Worm (Caenorhabditis elegans) whole organism, L3 larva: ENCODE results near the gene gcn-1.

ENCODE experiments used
- ZK546.5 ChIP-seq: sonication (generic microtip); optimal IDR thresholded peaks from 2 replicates; lab custom pipeline; 2017; ENCODE audit warnings: missing biosample characterization, missing genetic modification characterization
- aly-2 ChIP-seq: fragments of 150-350 bp; optimal IDR thresholded peaks from 2 replicates; lab custom pipeline; 2014; ENCODE audit warnings: missing biosample characterization, missing genetic modification characterization
- ceh-16 ChIP-seq: sonication (generic microtip); optimal IDR thresholded peaks from 2 replicates; lab custom pipeline; 2017; ENCODE audit warnings: missing biosample characterization, missing genetic modification characterization
- ceh-28 ChIP-seq: fragments of 150-350 bp; optimal IDR thresholded peaks from 2 replicates; lab custom pipeline; 2014; ENCODE audit warnings: missing biosample characterization, missing genetic modification reagents, missing genetic modification characterization
- ceh-82 ChIP-seq: fragments of 150-350 bp; optimal IDR thresholded peaks from 2 replicates; lab custom pipeline; 2014; ENCODE audit warnings: missing biosample characterization, missing genetic modification characterization
- daf-12 ChIP-seq: fragments of 150-350 bp; optimal IDR thresholded peaks from 2 replicates; lab custom pipeline; 2014; ENCODE audit warnings: missing biosample characterization, missing genetic modification reagents, missing genetic modification characterization
- elt-1 ChIP-seq: fragments of 150-350 bp; optimal IDR thresholded peaks from 2 replicates; lab custom pipeline; 2014; ENCODE audit warnings: missing biosample characterization, missing genetic modification characterization
- elt-2 ChIP-seq: sonication (generic microtip); optimal IDR thresholded peaks from 2 replicates; lab custom pipeline; 2016; ENCODE audit warnings: missing genetic modification reagents, mild to moderate bottlenecking, missing genetic modification characterization, missing compliant biosample characterization
- elt-3 ChIP-seq, 3 experiments: fragments of 150-350 bp in 1 of 3; sonication (generic microtip) in 2 of 3; optimal IDR thresholded peaks; 2 replicates in 2 of 3; 4 replicates in 1 of 3; lab custom pipeline; 2014 to 2017; ENCODE audit warnings: missing biosample characterization in 3 of 3, missing genetic modification characterization in 3 of 3
- eor-1 ChIP-seq, 2 experiments: fragments of 150-350 bp; optimal IDR thresholded peaks; 2 replicates each; lab custom pipeline; 2014 to 2018; ENCODE audit warnings: missing biosample characterization in 2 of 2, missing genetic modification characterization in 2 of 2
- fkh-10 ChIP-seq: sonication (generic microtip); optimal IDR thresholded peaks from 2 replicates; lab custom pipeline; 2017; ENCODE audit warnings: missing biosample characterization, missing genetic modification reagents, missing genetic modification characterization
- fkh-2 ChIP-seq: fragments of 150-350 bp; optimal IDR thresholded peaks from 2 replicates; lab custom pipeline; 2014; ENCODE audit warnings: missing biosample characterization, missing genetic modification reagents, missing genetic modification characterization
- hmg-11 ChIP-seq: sonication (generic microtip); optimal IDR thresholded peaks from 2 replicates; lab custom pipeline; 2016; ENCODE audit warnings: missing genetic modification characterization, missing compliant biosample characterization
- jun-1 ChIP-seq: fragments of 150-350 bp; optimal IDR thresholded peaks from 2 replicates; lab custom pipeline; 2014; ENCODE audit warnings: missing biosample characterization, missing genetic modification reagents, missing genetic modification characterization
- lsy-12 ChIP-seq: sonication (generic microtip); optimal IDR thresholded peaks from 2 replicates; lab custom pipeline; 2016; ENCODE audit warnings: mild to moderate bottlenecking, missing genetic modification characterization, missing compliant biosample characterization
- mml-1 ChIP-seq: fragments of 150-350 bp; sonication (generic microtip); optimal IDR thresholded peaks from 3 replicates; lab custom pipeline; 2014; ENCODE audit warnings: missing biosample characterization, missing genetic modification characterization
- nfya-1 ChIP-seq: sonication (generic microtip); optimal IDR thresholded peaks from 2 replicates; lab custom pipeline; 2017; ENCODE audit warnings: missing genetic modification characterization, mild to moderate bottlenecking, missing compliant biosample characterization, antibody characterized with exemption, moderate library complexity; ENCODE audit not compliant: insufficient read depth
- nhr-11 ChIP-seq: fragments of 150-350 bp; optimal IDR thresholded peaks from 2 replicates; lab custom pipeline; 2014; ENCODE audit warnings: missing biosample characterization, missing genetic modification characterization
- nhr-12 ChIP-seq: fragments of 150-350 bp; optimal IDR thresholded peaks from 2 replicates; lab custom pipeline; 2014; ENCODE audit warnings: missing biosample characterization, missing genetic modification characterization
- nhr-23 ChIP-seq: fragments of 150-350 bp; optimal IDR thresholded peaks from 2 replicates; lab custom pipeline; 2014; ENCODE audit warnings: missing biosample characterization, missing genetic modification reagents, missing genetic modification characterization
- nhr-237 ChIP-seq: fragments of 150-350 bp; optimal IDR thresholded peaks from 2 replicates; lab custom pipeline; 2014; ENCODE audit warnings: missing biosample characterization, missing genetic modification characterization
- nhr-25 ChIP-seq: sonication (generic microtip); optimal IDR thresholded peaks from 2 replicates; lab custom pipeline; 2017; ENCODE audit warnings: missing biosample characterization, missing genetic modification characterization
- nhr-28 ChIP-seq: fragments of 150-350 bp; optimal IDR thresholded peaks from 2 replicates; lab custom pipeline; 2014; ENCODE audit warnings: missing biosample characterization, missing genetic modification characterization
- nhr-67 ChIP-seq: fragments of 150-350 bp; optimal IDR thresholded peaks from 2 replicates; lab custom pipeline; 2014; ENCODE audit warnings: missing biosample characterization, missing genetic modification characterization
- nhr-76 ChIP-seq: fragments of 150-350 bp; sonication (generic microtip); optimal IDR thresholded peaks from 5 replicates; lab custom pipeline; 2014; ENCODE audit warnings: missing biosample characterization, missing genetic modification characterization
- pha-4 ChIP-seq: fragments of 150-350 bp; optimal IDR thresholded peaks from 2 replicates; lab custom pipeline; 2014; ENCODE audit warnings: missing biosample characterization, missing genetic modification reagents, missing genetic modification characterization
- pqm-1 ChIP-seq: fragments of 150-350 bp; optimal IDR thresholded peaks from 2 replicates; lab custom pipeline; 2017; ENCODE audit warnings: missing biosample characterization, missing genetic modification characterization, inconsistent platforms
- snpc-4 ChIP-seq: fragments of 150-350 bp; optimal IDR thresholded peaks from 2 replicates; lab custom pipeline; 2014; ENCODE audit warnings: missing biosample characterization, missing genetic modification characterization
- tbx-2 ChIP-seq: sonication (generic microtip); optimal IDR thresholded peaks from 2 replicates; lab custom pipeline; 2016; ENCODE audit warnings: mild to moderate bottlenecking, missing genetic modification characterization, missing compliant biosample characterization
- unc-62 ChIP-seq: fragments of 150-350 bp; sonication (generic microtip); optimal IDR thresholded peaks from 4 replicates; lab custom pipeline; 2014; ENCODE audit warnings: missing biosample characterization, missing genetic modification reagents, missing genetic modification characterization
- ztf-4 ChIP-seq: fragments of 150-350 bp; optimal IDR thresholded peaks from 2 replicates; lab custom pipeline; 2014; ENCODE audit warnings: missing biosample characterization, missing genetic modification characterization

gcn-1 gene

ce11 chrIII:2232360-2232759 is 80.6 kb downstream of the gcn-1 start, which contains the start of gene fbxa-47:
Gene fbxa-47 (minus strand): TSS chrIII:2232460.
- no peak for TF ChIP-seq nhr-12 (tag; lab: Kevin White, UChicago)
- no peak for TF ChIP-seq daf-12 (tag; lab: Kevin White, UChicago)
- no peak for TF ChIP-seq elt-1 (tag; lab: Kevin White, UChicago)
- no peak for TF ChIP-seq ceh-82 (tag; lab: Kevin White, UChicago)
- TF ChIP-seq ZK546.5 (tag; lab: Kevin White, UChicago): no peak
- TF ChIP-seq nhr-25 (tag; lab: Kevin White, UChicago): no peak
- no peak for TF ChIP-seq nhr-11 (tag; lab: Kevin White, UChicago)
- no peak for TF ChIP-seq ceh-16
- no peak for TF ChIP-seq nhr-67 (tag; lab: Kevin White, UChicago)

- peak; percentile 61 for TF ChIP-seq pha-4 (tag; lab: Kevin White, UChicago)
- TF ChIP-seq nhr-28 (tag; lab: Kevin White, UChicago): no peak
These were observed 81.7 kb downstream of the gcn-1 start for ce11 chrIII:2233399-2233798.

ce11 chrIII:2234192-2234934 is 82.6 kb downstream of the gcn-1 start, which contains the start of gene C39B5.2:
Gene C39B5.2 (plus strand): TSS chrIII:2234884.
- TF ChIP-seq mml-1 (tag; lab: Kevin White, UChicago): no peak
- no peak for TF ChIP-seq nhr-67 (tag; lab: Kevin White, UChicago)

DNA sequence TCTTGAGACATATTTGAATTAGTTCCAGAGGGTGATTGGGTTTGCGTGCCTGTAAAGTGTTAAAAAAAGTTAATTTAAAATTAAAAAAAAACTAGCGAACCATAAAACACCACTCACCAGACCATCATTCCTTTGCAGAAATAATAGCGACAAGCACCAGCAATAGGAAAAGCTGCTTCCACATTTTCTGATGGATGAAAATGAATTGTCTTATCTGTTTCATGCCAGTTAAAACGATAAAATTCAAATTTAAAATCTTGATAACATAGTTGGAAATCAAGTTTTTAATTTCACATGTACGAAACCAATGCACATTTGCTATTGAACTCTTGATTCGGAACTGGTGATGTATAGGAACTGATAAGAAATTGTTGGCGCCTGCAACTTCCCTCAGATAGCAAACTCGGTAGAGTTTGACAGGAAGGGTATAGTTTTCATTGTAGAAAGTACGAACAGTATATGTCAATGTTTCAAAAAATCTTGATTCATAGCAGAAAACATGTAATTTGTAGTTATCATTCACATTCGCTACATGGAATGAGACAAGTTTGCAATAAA is 87.9 kb downstream of the gcn-1 start, which contains the start of gene C39B5.10:
Gene C39B5.10, minus strand, starts transcription at position 51 of the 558 bp plus-strand sequence.
- TF ChIP-seq nfya-1 (tag; lab: Kevin White, UChicago) (no peak), jun-1 (tag; lab: Kevin White, UChicago) (peak; percentile 35), snpc-4 (tag; lab: Kevin White, UChicago) (no peak), nhr-11 (tag; lab: Kevin White, UChicago) (no peak), nhr-12 (tag; lab: Kevin White, UChicago) (no peak), elt-2 (tag; lab: Kevin White, UChicago) (peak; percentile 93), tbx-2 (tag; lab: Kevin White, UChicago) (no peak), ceh-28 (tag; lab: Kevin White, UChicago) (no peak), pqm-1 (peak; percentile 79), elt-3 (tag; optimal IDR thresholded peaks at IDR 0.05; lab: Kevin White, UChicago) (no peak)
- TF ChIP-seq, all 47 proteins: peak for 3

DNA sequence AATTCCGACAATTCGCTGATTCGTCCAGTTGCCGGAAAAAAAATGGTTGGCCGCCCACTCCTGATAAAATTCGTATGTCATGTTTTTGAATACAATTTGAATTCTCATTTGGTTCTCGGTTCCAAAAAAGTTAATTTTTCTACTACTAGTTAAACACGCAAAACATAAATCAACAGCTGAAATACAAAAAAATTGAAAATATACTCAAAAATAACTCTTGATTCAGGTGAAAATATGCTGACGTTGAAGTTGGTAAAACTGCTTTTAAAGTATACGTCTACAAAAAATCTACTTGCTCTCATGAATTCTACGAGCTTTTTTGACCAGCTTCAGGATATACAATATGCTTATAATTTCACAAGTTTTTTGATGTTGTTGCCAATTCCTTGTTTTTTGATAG is 88.7 kb downstream of the gcn-1 start, which contains the start of gene srz-56:
Gene srz-56, plus strand, starts transcription at position 301 of the 400 bp plus-strand sequence.
- TF ChIP-seq tbx-2 (tag; lab: Kevin White, UChicago) (no peak), pqm-1 (no peak), eor-1 (tag; optimal IDR thresholded peaks at IDR 0.05; lab: Kevin White, UChicago) (no peak), hmg-11 (no peak), ZK546.5 (tag; lab: Kevin White, UChicago) (no peak), nhr-11 (tag; lab: Kevin White, UChicago) (no peak), aly-2 (tag; lab: Kevin White, UChicago) (no peak), elt-2 (tag; lab: Kevin White, UChicago) (no peak), fkh-2 (tag; lab: Kevin White, UChicago) (no peak), ztf-4 (no peak), fkh-10 (GFP tag; lab: Kevin White, UChicago) (no peak), nhr-76 (tag; lab: Kevin White, UChicago) (no peak), mml-1 (tag; lab: Kevin White, UChicago) (no peak), unc-62 (no peak), nhr-23 (tag; lab: Kevin White, UChicago) (no peak), nhr-237 (tag; lab: Kevin White, UChicago) (no peak), daf-12 (tag; lab: Kevin White, UChicago) (no peak), lsy-12 (tag; lab: Kevin White, UChicago) (no peak)
